Fruit fly (Drosophila melanogaster): ENCODE measurements around the gene Amnionless.

The Amnionless gene

dm6 chr2L:292301-292700 lies 3.4 kb upstream of the Amnionless start, which contains the start of gene CG11562 (continued):
- TF ChIP-seq Sry-δ (GFP tag; optimal IDR thresholded peaks at IDR 0.05) (peak; percentile 7), MESR4 (GFP tag; optimal IDR thresholded peaks at IDR 0.05) (peak; percentile 41), MBD-R2 (GFP tag; IDR thresholded peaks at IDR 0.05) (peak; percentile 75), CG2202 (tag; optimal IDR thresholded peaks at IDR 0.05) (no peak), CG32532 (GFP tag; IDR thresholded peaks at IDR 0.05) (no peak), CG2116 (GFP tag; optimal IDR thresholded peaks at IDR 0.05) (peak; percentile 32), CG9437 (GFP tag; optimal IDR thresholded peaks at IDR 0.05) (no peak), crc (GFP tag; optimal IDR thresholded peaks at IDR 0.05) (no peak)

- TF ChIP-seq CG32532 (GFP tag; IDR thresholded peaks at IDR 0.05) (0 out of 2 replicates have a peak, but pooled peaks have one; percentile 21), sna (GFP tag; IDR thresholded peaks at IDR 0.05; ENCODE audit: partially characterized antibody) (peak; percentile 10; the same call in 1 of the 2 replicates), tup (GFP tag; optimal IDR thresholded peaks at IDR 0.05) (no peak), gcm2 (GFP tag; optimal IDR thresholded peaks at IDR 0.05) (no peak), Hr39 (optimal IDR thresholded peaks at IDR 0.05) (no peak), CG11560 (tag; IDR thresholded peaks at IDR 0.05) (no peak), exex (tag; optimal IDR thresholded peaks at IDR 0.05) (no peak), zfh1 (GFP tag; IDR thresholded peaks at IDR 0.05) (no peak), Med (GFP tag) (peak; percentile 81), CkIIα-i1 (GFP tag; IDR thresholded peaks at IDR 0.05) (no peak), CG15601 (tag; optimal IDR thresholded peaks at IDR 0.05) (no peak), CG15514 (GFP tag; optimal IDR thresholded peaks at IDR 0.05) (peak; percentile 22), ro (GFP tag; IDR thresholded peaks at IDR 0.05) (no peak), Ets65A (GFP tag) (no peak), Bgb (GFP tag; IDR thresholded peaks at IDR 0.05; ENCODE audit: partially characterized antibody) (peak; percentile 24; the same call in 1 of the 2 replicates), Drgx (GFP tag; IDR thresholded peaks at IDR 0.05) (no peak), ken (GFP tag; IDR thresholded peaks at IDR 0.05) (0 out of 3 replicates have a peak, but pooled peaks have one; percentile 29), scrt (GFP tag; optimal IDR thresholded peaks at IDR 0.05) (peak; percentile 66), abd-A (tag; optimal IDR thresholded peaks at IDR 0.05) (peak; percentile 69), Aef1 (GFP tag; IDR thresholded peaks at IDR 0.05) (no peak), sens (GFP tag) (peak; percentile 9), run (tag; optimal IDR thresholded peaks at IDR 0.05) (no peak), Deaf1 (tag; optimal IDR thresholded peaks at IDR 0.05) (peak; percentile 86), Nf-YC (tag; optimal IDR thresholded peaks at IDR 0.05) (peak; percentile 49), Max (GFP tag; optimal IDR thresholded peaks at IDR 0.05) (no peak), z (GFP tag; IDR thresholded peaks at IDR 0.05) (0 out of 3 replicates have a peak, but pooled peaks have one; percentile 8), amos (GFP tag; IDR thresholded peaks at IDR 0.05; ENCODE audit: partially characterized antibody) (peak; percentile 20; the same call in 1 of the 2 replicates), croc (GFP tag; conservative IDR thresholded peaks at IDR 0.05) (no peak), lmd (GFP tag; IDR thresholded peaks at IDR 0.05) (0 out of 2 replicates have a peak, but pooled peaks have one; percentile 9), sob (GFP tag; IDR thresholded peaks at IDR 0.05) (no peak), CG8290 (GFP tag; optimal IDR thresholded peaks at IDR 0.05) (no peak), CG8290 (tag; optimal IDR thresholded peaks at IDR 0.05) (no peak), ewg (GFP tag; optimal IDR thresholded peaks at IDR 0.05) (peak; percentile 67), CG7372 (GFP tag; IDR thresholded peaks at IDR 0.05) (0 out of 2 replicates have a peak, but pooled peaks have one; percentile 43), CG12104 (GFP tag; optimal IDR thresholded peaks at IDR 0.05) (no peak), CG11398 (GFP tag; optimal IDR thresholded peaks at IDR 0.05) (no peak), CG10543 (GFP tag; optimal IDR thresholded peaks at IDR 0.05) (peak; percentile 54), CG10321 (GFP tag; IDR thresholded peaks at IDR 0.05) (0 out of 2 replicates have a peak, but pooled peaks have one; percentile 19), CG15269 (tag; optimal IDR thresholded peaks at IDR 0.05) (no peak), NC2α (GFP tag; optimal IDR thresholded peaks at IDR 0.05) (no peak)
Measured at dm6 chr2L:291657-292056, 2.7 kb upstream of the Amnionless start, which contains the start of gene CG3625. TSS of gene CG3625 (minus strand) at chr2L:291795.
